Worm (Caenorhabditis elegans): ENCODE measurements around the gene nkat-1.

ce11 chrX:14102474-14102873 is 37.5 kb downstream of the nkat-1 start:
- TF ChIP-seq lin-39 (tag; optimal IDR thresholded peaks at IDR 0.05) = no peak
- TF ChIP-seq nhr-43 (tag; optimal IDR thresholded peaks at IDR 0.05; ENCODE audit: poor library complexity, severe bottlenecking) = no peak
- no peak for TF ChIP-seq ztf-11 (tag; optimal IDR thresholded peaks at IDR 0.05)
- no peak for TF ChIP-seq daf-12 (tag; optimal IDR thresholded peaks at IDR 0.05)
- no peak for TF ChIP-seq nhr-11 (tag; optimal IDR thresholded peaks at IDR 0.05)
- no peak for TF ChIP-seq pha-4 (tag; optimal IDR thresholded peaks at IDR 0.05)
- no peak for TF ChIP-seq nfya-1 (tag; optimal IDR thresholded peaks at IDR 0.05; ENCODE audit: insufficient read depth)
- TF ChIP-seq fos-1 (tag; optimal IDR thresholded peaks at IDR 0.05) = no peak
- no peak for TF ChIP-seq nhr-12 (tag; optimal IDR thresholded peaks at IDR 0.05)
- TF ChIP-seq tbx-2 (tag; optimal IDR thresholded peaks at IDR 0.05) = no peak
- TF ChIP-seq pqm-1 (tag; optimal IDR thresholded peaks at IDR 0.05) = no peak
- no peak for TF ChIP-seq zag-1 (tag; optimal IDR thresholded peaks at IDR 0.05)
- no peak for TF ChIP-seq egl-5 (tag; optimal IDR thresholded peaks at IDR 0.05)
